Fruit fly (Drosophila melanogaster) whole organism, pupa: Measurements from ENCODE around the gene CG43447.

Experiments used
- CG10348 ChIP-seq: fragments of 200-800 bp; sonication (Bioruptor generic); IDR thresholded peaks from 2 replicates; pipeline ENCODE4 v1.3.6; 2022; ENCODE audit warnings: missing biosample characterization, missing genetic modification characterization
- EcR ChIP-seq: fragments of 200-800 bp; sonication (Bioruptor generic); optimal IDR thresholded peaks from 3 replicates; lab custom pipeline; 2019; ENCODE audit warnings: missing biosample characterization, missing genetic modification characterization, mild to moderate bottlenecking, moderate library complexity, missing genetic modification reagents
- Pif1A ChIP-seq: fragments of 200-800 bp; sonication (Bioruptor generic); optimal IDR thresholded peaks from 3 replicates; lab custom pipeline; 2016; ENCODE audit warnings: missing biosample characterization, missing genetic modification characterization
- gl ChIP-seq: fragments of 200-800 bp; sonication (Bioruptor generic); optimal IDR thresholded peaks from 2 replicates; lab custom pipeline; 2018; ENCODE audit warnings: missing biosample characterization, mild to moderate bottlenecking, missing genetic modification characterization
- rn ChIP-seq: fragments of 200-800 bp; sonication (Bioruptor generic); IDR thresholded peaks from 2 replicates; pipeline ENCODE4 v1.3.6; 2022; ENCODE audit warnings: missing biosample characterization, missing genetic modification characterization

DNA sequence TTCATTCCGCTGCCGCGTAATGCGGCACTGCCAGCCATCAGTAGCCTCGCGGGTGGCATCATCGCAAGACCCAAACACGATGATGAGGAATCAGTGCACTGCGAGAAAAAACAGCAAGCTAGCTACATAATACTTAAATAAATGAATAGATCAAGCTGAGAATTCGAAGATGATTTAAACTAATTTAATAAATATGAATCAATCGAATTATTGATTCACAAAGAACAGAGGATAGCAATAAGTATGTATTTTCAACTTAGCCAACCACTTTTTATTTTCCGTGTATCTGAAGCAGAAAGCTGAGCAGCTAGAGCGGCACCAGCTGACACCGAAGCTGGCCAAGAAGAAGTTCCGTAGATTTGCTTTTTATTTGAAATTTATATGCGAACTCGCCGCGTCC lies 26.9 kb upstream of the CG43447 start:
- TF ChIP-seq Pif1A (no peak), CG10348 (no peak), gl (tag; lab: Kevin White, UChicago) (no peak), rn (GFP tag; lab: Robert Waterston, UW) (no peak), EcR (no peak)
